Worm (Caenorhabditis elegans): ENCODE measurements around the gene H28G03.3.

- TF ChIP-seq madf-2 (tag; optimal IDR thresholded peaks at IDR 0.05), result no peak
- TF ChIP-seq pha-4 (tag; optimal IDR thresholded peaks at IDR 0.05), result no peak
- TF ChIP-seq ceh-45 (GFP tag; IDR thresholded peaks at IDR 0.05), result no peak
- no peak for TF ChIP-seq unc-42 (tag; optimal IDR thresholded peaks at IDR 0.05)
- TF ChIP-seq hlh-8 (tag; optimal IDR thresholded peaks at IDR 0.05), result no peak
Observed at ce11 chrX:5199245-5199644, 26.9 kb downstream of the H28G03.3 start.

All from whole organism, late embryonic.